Worm (Caenorhabditis elegans) whole organism, early embryonic: ENCODE measurements around the gene ZC15.1.

ENCODE experiments used
- B0310.2 ChIP-seq: sonication (generic microtip); optimal IDR thresholded peaks from 2 replicates; lab custom pipeline; 2016; ENCODE audit warnings: mild to moderate bottlenecking, missing genetic modification characterization, missing compliant biosample characterization
- ama-1 ChIP-seq: fragments of 150-350 bp; optimal IDR thresholded peaks from 2 replicates; lab custom pipeline; 2014
- ets-7 ChIP-seq: sonication (generic microtip); optimal IDR thresholded peaks from 2 replicates; lab custom pipeline; 2016; ENCODE audit warnings: missing genotype, missing genetic modification characterization, missing compliant biosample characterization
- hnd-1 ChIP-seq: sonication (generic microtip); optimal IDR thresholded peaks from 2 replicates; lab custom pipeline; 2016; ENCODE audit warnings: missing genetic modification characterization, missing compliant biosample characterization
- pes-1 ChIP-seq: fragments of 200-800 bp; sonication (Bioruptor generic); IDR thresholded peaks from 2 replicates; pipeline ENCODE4 v1.3.6; 2022; ENCODE audit warnings: missing genetic modification reagents, missing genetic modification characterization, missing compliant biosample characterization
- sea-1 ChIP-seq: fragments of 200-800 bp; sonication (Bioruptor generic); conservative IDR thresholded peaks from 2 replicates; pipeline ENCODE4 v1.3.6; 2022; ENCODE audit warnings: missing genetic modification characterization, missing compliant biosample characterization

DNA sequence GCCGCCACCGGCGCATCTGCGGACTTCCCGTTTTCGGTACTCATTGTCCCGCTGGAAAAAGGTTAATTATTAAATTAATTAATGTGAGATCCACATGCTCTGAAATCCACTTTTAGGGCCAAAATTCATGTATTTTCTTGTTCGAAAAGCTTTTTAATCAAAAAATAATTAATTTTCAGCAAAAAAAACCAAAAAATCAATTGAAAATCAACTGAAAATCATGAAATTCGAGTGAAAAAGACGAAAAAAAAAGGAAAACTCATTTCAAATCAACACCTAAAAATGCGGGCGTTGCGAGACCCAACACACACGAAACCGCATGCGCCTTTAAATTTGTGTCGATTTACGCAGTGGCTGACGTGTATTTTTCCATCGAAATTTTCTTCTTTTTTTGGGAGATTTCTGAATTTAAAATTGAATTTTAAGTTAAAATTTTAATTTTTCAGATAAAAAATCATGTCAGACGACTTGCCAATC is 36.2 kb upstream of the ZC15.1 start, which contains the start of the genes prmt-1 and cdkr-3:
- no peak for TF ChIP-seq ets-7 (tag; lab: Kevin White, UChicago)
- TF ChIP-seq B0310.2 (tag; lab: Kevin White, UChicago): no peak
- no peak for TF ChIP-seq ama-1 (lab: Kevin White, UChicago)
- TF ChIP-seq sea-1: no peak
- no peak for TF ChIP-seq hnd-1 (tag; lab: Kevin White, UChicago)
- TF ChIP-seq pes-1: no peak
